Fruit fly (Drosophila melanogaster) whole organism, embryonic: ENCODE measurements around the gene dmrt11E.

Experiments
- Abd-B ChIP-seq: fragments of 200-800 bp; sonication (Bioruptor generic); optimal IDR thresholded peaks from 2 replicates; lab custom pipeline; 2018; ENCODE audit warnings: missing biosample characterization, mild to moderate bottlenecking, missing genetic modification characterization, moderate library complexity
- Aef1 ChIP-seq: fragments of 200-800 bp; sonication (Bioruptor generic); IDR thresholded peaks from 3 replicates; pipeline ENCODE4 v1.3.6; 2022; ENCODE audit warnings: missing biosample characterization, missing genetic modification characterization
- BEAF-32 ChIP-seq: fragments of 200-800 bp; sonication (Bioruptor generic); optimal IDR thresholded peaks from 3 replicates; lab custom pipeline; 2017; ENCODE audit warnings: missing biosample characterization, missing genetic modification characterization, mild to moderate bottlenecking, moderate library complexity, missing genetic modification reagents
- CG10654 ChIP-seq: fragments of 200-800 bp; sonication (Bioruptor generic); optimal IDR thresholded peaks from 2 replicates; lab custom pipeline; 2016; ENCODE audit warnings: missing biosample characterization, missing genetic modification characterization
- CG11560 ChIP-seq: fragments of 200-800 bp; sonication (Bioruptor generic); IDR thresholded peaks from 3 replicates; pipeline ENCODE4 v1.3.6; 2022; ENCODE audit warnings: missing biosample characterization, missing genetic modification characterization
- CG12769 ChIP-seq: fragments of 200-800 bp; sonication (Bioruptor generic); optimal IDR thresholded peaks from 2 replicates; lab custom pipeline; 2019; ENCODE audit warnings: missing biosample characterization, mild to moderate bottlenecking, missing genetic modification characterization, moderate library complexity
- CG14860 ChIP-seq: fragments of 200-800 bp; sonication (Bioruptor generic); IDR thresholded peaks from 3 replicates; pipeline ENCODE4 v1.3.6; 2022; ENCODE audit warnings: missing biosample characterization, missing genetic modification characterization; ENCODE audit not compliant: partially characterized antibody
- CG2712 ChIP-seq: fragments of 200-800 bp; optimal IDR thresholded peaks from 3 replicates; lab custom pipeline; 2019; ENCODE audit warnings: missing biosample characterization, mild to moderate bottlenecking, missing genetic modification characterization, moderate library complexity
- CG7556 ChIP-seq: fragments of 200-800 bp; sonication (Bioruptor generic); optimal IDR thresholded peaks from 2 replicates; lab custom pipeline; 2017; ENCODE audit warnings: missing biosample characterization, mild to moderate bottlenecking, missing genetic modification characterization
- CG7963 ChIP-seq: fragments of 200-800 bp; sonication (Bioruptor generic); IDR thresholded peaks from 3 replicates; pipeline ENCODE4 v1.3.6; 2022; ENCODE audit warnings: missing biosample characterization, missing genetic modification characterization; ENCODE audit not compliant: partially characterized antibody
- CG8089 ChIP-seq: fragments of 200-800 bp; sonication (Bioruptor generic); optimal IDR thresholded peaks from 3 replicates; lab custom pipeline; 2016; ENCODE audit warnings: missing biosample characterization, missing genetic modification characterization
- CG9609 ChIP-seq: fragments of 200-800 bp; sonication (Bioruptor generic); optimal IDR thresholded peaks from 3 replicates; lab custom pipeline; 2016; ENCODE audit warnings: missing biosample characterization, missing genetic modification characterization
- Doc3 ChIP-seq: fragments of 200-800 bp; sonication (Bioruptor generic); IDR thresholded peaks from 3 replicates; pipeline ENCODE4 v1.3.6; 2022; ENCODE audit warnings: missing biosample characterization, missing genetic modification characterization; ENCODE audit not compliant: partially characterized antibody
- E2f2 ChIP-seq: fragments of 200-800 bp; sonication (Bioruptor generic); IDR thresholded peaks from 2 replicates; pipeline ENCODE4 v1.3.6; 2022; ENCODE audit warnings: missing biosample characterization, missing genetic modification characterization
- Fer3 ChIP-seq: fragments of 200-800 bp; sonication (Bioruptor generic); optimal IDR thresholded peaks from 2 replicates; lab custom pipeline; 2018; ENCODE audit warnings: missing biosample characterization, mild to moderate bottlenecking, missing genetic modification characterization, moderate library complexity
- HHEX ChIP-seq: fragments of 200-800 bp; sonication (Bioruptor generic); optimal IDR thresholded peaks from 3 replicates; lab custom pipeline; 2017; ENCODE audit warnings: missing biosample characterization, mild to moderate bottlenecking, missing genetic modification characterization, missing genetic modification reagents
- HLH54F ChIP-seq: fragments of 200-800 bp; sonication (Bioruptor generic); optimal IDR thresholded peaks from 3 replicates; lab custom pipeline; 2016; ENCODE audit warnings: missing biosample characterization, missing genetic modification characterization
- Hr3 ChIP-seq: fragments of 200-800 bp; sonication (Bioruptor generic); optimal IDR thresholded peaks from 3 replicates; lab custom pipeline; 2016; ENCODE audit warnings: missing biosample characterization, missing genetic modification characterization
- Hr51 ChIP-seq, 2 experiments: fragments of 200-800 bp; sonication (Bioruptor generic); optimal IDR thresholded peaks; 2 replicates in 1 of 2; 3 replicates in 1 of 2; lab custom pipeline; 2016 to 2018; ENCODE audit warnings: missing biosample characterization in 2 of 2, missing genetic modification characterization in 2 of 2, mild to moderate bottlenecking in 1 of 2, moderate library complexity in 1 of 2
- Mad ChIP-seq: fragments of 200-800 bp; sonication (Bioruptor generic); optimal IDR thresholded peaks from 2 replicates; lab custom pipeline; 2016; ENCODE audit warnings: missing biosample characterization, missing genetic modification characterization
- Nf-YB ChIP-seq: fragments of 200-800 bp; sonication (Bioruptor generic); optimal IDR thresholded peaks from 3 replicates; lab custom pipeline; 2019; ENCODE audit warnings: missing biosample characterization, mild to moderate bottlenecking, missing genetic modification characterization, moderate library complexity
- Pdp1 ChIP-seq, 2 experiments: fragments of 200-800 bp; sonication (Bioruptor generic); optimal IDR thresholded peaks; 3 replicates each; lab custom pipeline; 2016; ENCODE audit warnings: missing biosample characterization in 2 of 2, missing genetic modification characterization in 2 of 2, mild to moderate bottlenecking in 1 of 2, moderate library complexity in 1 of 2
- Trl ChIP-seq, 3 experiments: fragments of >200 bp in 2 of 3; fragments of 200-800 bp in 1 of 3; sonication (Bioruptor generic) in 1 of 3; optimal IDR thresholded peaks; 2 replicates in 1 of 3; 3 replicates in 2 of 3; lab custom pipeline; 2016 to 2017; ENCODE audit warnings: missing biosample characterization in 1 of 3, missing genetic modification characterization in 1 of 3
- Xbp1 ChIP-seq: fragments of 200-800 bp; sonication (Bioruptor generic); optimal IDR thresholded peaks from 3 replicates; lab custom pipeline; 2016; ENCODE audit warnings: missing biosample characterization, mild to moderate bottlenecking, missing genetic modification characterization
- abd-A ChIP-seq: fragments of 200-800 bp; sonication (Bioruptor generic); optimal IDR thresholded peaks from 3 replicates; lab custom pipeline; 2019; ENCODE audit warnings: missing biosample characterization, mild to moderate bottlenecking, missing genetic modification characterization, moderate library complexity
- az2 ChIP-seq: fragments of 200-800 bp; sonication (Bioruptor generic); optimal IDR thresholded peaks from 3 replicates; lab custom pipeline; 2016; ENCODE audit warnings: missing biosample characterization, missing genetic modification characterization
- crol ChIP-seq: fragments of 200-800 bp; sonication (Bioruptor generic); IDR thresholded peaks from 2 replicates; pipeline ENCODE4 v1.3.6; 2022; ENCODE audit warnings: missing biosample characterization, missing genetic modification characterization
- eve ChIP-seq, 2 experiments: fragments of >200 bp; optimal IDR thresholded peaks; 2 replicates each; lab custom pipeline; 2017; ENCODE audit warnings: missing biosample characterization in 2 of 2, missing genetic modification characterization in 2 of 2
- exex ChIP-seq: fragments of 200-800 bp; sonication (Bioruptor generic); optimal IDR thresholded peaks from 4 replicates; lab custom pipeline; 2018; ENCODE audit warnings: missing biosample characterization, mild to moderate bottlenecking, missing genetic modification characterization, moderate library complexity
- grau ChIP-seq: fragments of 200-800 bp; optimal IDR thresholded peaks from 3 replicates; lab custom pipeline; 2019; ENCODE audit warnings: missing biosample characterization, mild to moderate bottlenecking, missing genetic modification characterization, moderate library complexity
- grn ChIP-seq: fragments of 200-800 bp; sonication (Bioruptor generic); optimal IDR thresholded peaks from 3 replicates; lab custom pipeline; 2017; ENCODE audit warnings: missing biosample characterization, missing genetic modification characterization
- insv ChIP-seq, 2 experiments: fragments of 200-800 bp; sonication (Bioruptor generic); optimal IDR thresholded peaks; 3 replicates each; lab custom pipeline; 2016 to 2018; ENCODE audit warnings: missing biosample characterization in 2 of 2, missing genetic modification characterization in 2 of 2
- knrl ChIP-seq: fragments of 200-800 bp; sonication (Bioruptor generic); IDR thresholded peaks from 3 replicates; pipeline ENCODE4 v1.3.6; 2022; ENCODE audit warnings: missing biosample characterization, missing genetic modification characterization; ENCODE audit not compliant: partially characterized antibody
- lab ChIP-seq: fragments of 200-800 bp; sonication (Bioruptor generic); optimal IDR thresholded peaks from 3 replicates; lab custom pipeline; 2017; ENCODE audit warnings: missing biosample characterization, missing genetic modification characterization, mild to moderate bottlenecking, moderate library complexity, missing genetic modification reagents
- psq ChIP-seq: fragments of 200-800 bp; sonication (Bioruptor generic); optimal IDR thresholded peaks from 2 replicates; lab custom pipeline; 2017; ENCODE audit warnings: missing biosample characterization, missing genetic modification characterization
- pum ChIP-seq: fragments of 200-800 bp; sonication (Bioruptor generic); optimal IDR thresholded peaks from 2 replicates; lab custom pipeline; 2016; ENCODE audit warnings: missing biosample characterization, missing genetic modification characterization
- scrt ChIP-seq: fragments of 200-800 bp; sonication (Bioruptor generic); optimal IDR thresholded peaks from 2 replicates; lab custom pipeline; 2018; ENCODE audit warnings: missing biosample characterization, mild to moderate bottlenecking, missing genetic modification characterization, moderate library complexity
- sob ChIP-seq: fragments of 200-800 bp; sonication (Bioruptor generic); IDR thresholded peaks from 2 replicates; pipeline ENCODE4 v1.3.6; 2022; ENCODE audit warnings: missing biosample characterization, missing genetic modification characterization
- sug ChIP-seq: fragments of 200-800 bp; optimal IDR thresholded peaks from 2 replicates; lab custom pipeline; 2019; ENCODE audit warnings: missing biosample characterization, mild to moderate bottlenecking, missing genetic modification characterization, moderate library complexity

dmrt11E gene

dm6 chrX:13370826-13371703 lies 3.1 kb downstream of the dmrt11E start (continued):
- TF ChIP-seq Doc3 (GFP tag; lab: Robert Waterston, UW) (peak; percentile 54; the same call in 2 of the 3 replicates), sob (GFP tag; lab: Robert Waterston, UW) (peak; percentile 28; the same call in 1 of the 2 replicates), CG12769 (peak; percentile 3), knrl (GFP tag; lab: Robert Waterston, UW) (peak; percentile 58), Hr3 (GFP tag; lab: Kevin White, UChicago) (no peak), az2 (GFP tag; lab: Kevin White, UChicago) (no peak), CG9609 (GFP tag; lab: Kevin White, UChicago) (peak; percentile 36), Pdp1 (GFP tag; optimal IDR thresholded peaks at IDR 0.05; lab: Kevin White, UChicago) (peak; percentile 9 to 45), sug (tag; lab: Kevin White, UChicago) (no peak), Abd-B (peak; percentile 37), grau (tag; lab: Kevin White, UChicago) (peak; percentile 13), psq (no peak), Aef1 (no peak), CG14860 (peak; percentile 55), Fer3 (tag; lab: Kevin White, UChicago) (no peak), BEAF-32 (GFP tag; lab: Kevin White, UChicago) (peak; percentile 71), Trl (optimal IDR thresholded peaks at IDR 0.05; lab: Kevin White, UChicago) (no peak), Trl (GFP tag; optimal IDR thresholded peaks at IDR 0.05; lab: Kevin White, UChicago) (no peak), Hr51 (GFP tag; optimal IDR thresholded peaks at IDR 0.05; lab: Kevin White, UChicago) (peak in 1 of 2 experiments; percentile 6), pum (GFP tag; lab: Kevin White, UChicago) (no peak), HLH54F (GFP tag; lab: Kevin White, UChicago) (peak; percentile 13), CG10654 (GFP tag; lab: Kevin White, UChicago) (no peak), lab (peak; percentile 19), Mad (GFP tag; lab: Kevin White, UChicago) (no peak), eve (GFP tag; optimal IDR thresholded peaks at IDR 0.05; lab: Kevin White, UChicago) (peak in 1 of 2 experiments; percentile 76), CG7556 (no peak), Xbp1 (GFP tag; lab: Kevin White, UChicago) (no peak), CG2712 (tag; lab: Kevin White, UChicago) (peak; percentile 4), HHEX (GFP tag; lab: Kevin White, UChicago) (no peak), E2f2 (GFP tag; lab: Robert Waterston, UW) (peak; percentile 86), CG8089 (no peak), CG11560 (tag; lab: Robert Waterston, UW) (no peak), Nf-YB (peak; percentile 49)

dm6 chrX:13371704-13372049 lies 3.7 kb downstream of the dmrt11E start:
- no peak for TF ChIP-seq scrt (GFP tag; lab: Kevin White, UChicago)
- TF ChIP-seq sug (tag; lab: Kevin White, UChicago): peak; percentile 65
- TF ChIP-seq Pdp1 (GFP tag; optimal IDR thresholded peaks at IDR 0.05; lab: Kevin White, UChicago): peak in 1 of 2 experiments; percentile 46
- no peak for TF ChIP-seq abd-A (tag; lab: Kevin White, UChicago)
- TF ChIP-seq crol (GFP tag; lab: Robert Waterston, UW): peak; percentile 69
- no peak for TF ChIP-seq CG7963 (GFP tag; lab: Robert Waterston, UW)
- TF ChIP-seq grn (GFP tag; lab: Kevin White, UChicago): peak; percentile 2
- peak in 1 of 2 experiments; percentile 20 for TF ChIP-seq insv (GFP tag; optimal IDR thresholded peaks at IDR 0.05; lab: Kevin White, UChicago)
- peak in 1 of 2 experiments; percentile 9 for TF ChIP-seq eve (GFP tag; optimal IDR thresholded peaks at IDR 0.05; lab: Kevin White, UChicago)
- TF ChIP-seq exex (tag; lab: Kevin White, UChicago): peak; percentile 18
